Worm (Caenorhabditis elegans) whole organism, late embryonic: ENCODE data around the gene smu-2.

Experiments used
- fax-1 ChIP-seq: sonication (generic microtip); optimal IDR thresholded peaks from 2 replicates; lab custom pipeline; 2016; ENCODE audit warnings: missing genotype, missing genetic modification characterization, missing compliant biosample characterization
- pag-3 ChIP-seq: sonication (generic microtip); optimal IDR thresholded peaks from 2 replicates; lab custom pipeline; 2016; ENCODE audit warnings: missing compliant biosample characterization, missing genetic modification characterization, borderline replicate concordance
- tbx-2 ChIP-seq: sonication (generic microtip); optimal IDR thresholded peaks from 2 replicates; lab custom pipeline; 2016; ENCODE audit warnings: missing genetic modification characterization, missing compliant biosample characterization
- zip-5 ChIP-seq: sonication (generic microtip); optimal IDR thresholded peaks from 2 replicates; lab custom pipeline; 2016; ENCODE audit warnings: missing genetic modification characterization, missing compliant biosample characterization

DNA sequence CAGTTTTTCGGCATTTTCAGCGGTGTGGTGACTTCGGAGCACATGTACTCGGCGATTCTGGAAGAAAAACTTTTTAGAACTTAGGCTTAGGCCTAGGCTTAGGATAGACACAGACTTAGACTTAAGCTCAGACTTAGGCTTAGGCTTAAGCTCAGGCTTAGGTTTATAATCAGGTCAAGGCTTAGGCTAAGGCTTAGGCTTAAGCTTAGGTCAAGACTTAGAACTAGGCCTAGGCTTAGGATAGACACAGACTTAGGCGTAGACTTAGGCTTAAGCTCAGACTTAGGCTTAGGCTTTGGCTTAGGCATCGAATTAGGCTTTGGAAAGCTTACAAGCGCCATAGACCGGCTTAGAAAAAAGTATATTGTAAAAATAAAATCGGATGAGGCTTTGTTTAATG lies 5.7 kb upstream of the smu-2 start:
- no peak for TF ChIP-seq tbx-2
- TF ChIP-seq pag-3 (tag; lab: Kevin White, UChicago): no peak
- TF ChIP-seq fax-1 (tag; lab: Kevin White, UChicago): no peak
- TF ChIP-seq zip-5 (tag; lab: Kevin White, UChicago): no peak
